Fruit fly (Drosophila melanogaster) whole organism: Measurements from ENCODE around the gene obst-F.

Experiments used
- CG8478 ChIP-seq: fragments of >200 bp; optimal IDR thresholded peaks from 2 replicates; lab custom pipeline; 2018; ENCODE audit warnings: inconsistent platforms
- Dll ChIP-seq: fragments of >200 bp; optimal IDR thresholded peaks from 2 replicates; lab custom pipeline; 2017
- EcR ChIP-seq, 2 experiments: fragments of >200 bp; optimal IDR thresholded peaks; 2 replicates each; lab custom pipeline; 2017; ENCODE audit warnings: missing biosample characterization in 2 of 2, missing genetic modification characterization in 2 of 2, missing genetic modification reagents in 2 of 2
- pan ChIP-seq: fragments of >200 bp; optimal IDR thresholded peaks from 2 replicates; lab custom pipeline; 2017
- psq ChIP-seq: fragments of >200 bp; optimal IDR thresholded peaks from 2 replicates; lab custom pipeline; 2017
- usp ChIP-seq: fragments of >200 bp; optimal IDR thresholded peaks from 2 replicates; lab custom pipeline; 2017; ENCODE audit warnings: missing biosample characterization, missing genetic modification characterization, mixed read lengths

The obst-F gene

DNA sequence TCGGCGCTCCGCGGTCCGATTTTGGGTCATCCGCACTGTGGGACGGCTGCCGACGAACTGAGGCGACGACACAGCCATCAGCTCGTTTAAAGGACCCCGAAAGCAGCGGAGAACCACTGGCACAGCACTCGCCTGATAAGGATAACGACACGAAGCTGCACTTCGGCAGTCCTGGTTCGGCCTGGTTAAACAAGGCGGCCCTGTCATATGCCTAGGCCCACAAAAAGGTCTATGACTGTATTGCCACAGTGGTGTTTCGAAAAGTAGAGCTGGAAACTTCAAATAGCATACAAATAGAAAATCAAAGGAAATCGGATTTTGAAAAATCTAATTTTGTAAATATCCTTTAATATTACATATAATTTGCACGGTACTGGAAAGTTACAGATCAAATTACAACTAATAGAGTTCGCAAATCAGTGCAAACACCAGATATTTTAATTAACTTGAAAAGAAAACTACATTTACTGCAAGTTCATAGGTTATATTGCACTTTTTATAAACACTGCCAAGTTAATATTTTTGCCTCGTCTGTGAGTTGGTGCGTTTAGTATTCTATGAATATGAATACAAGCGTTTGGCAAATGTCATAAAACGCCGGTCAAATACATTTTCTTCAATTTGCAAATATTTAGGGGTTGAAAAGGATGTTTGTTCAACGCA lies 16.1 kb downstream of the obst-F start:
- TF ChIP-seq pan (lab: Kevin White, UChicago) (no peak), Dll (lab: Kevin White, UChicago) (no peak), usp (GFP tag; lab: Kevin White, UChicago) (no peak), psq (lab: Kevin White, UChicago) (no peak), CG8478 (lab: Kevin White, UChicago) (no peak), EcR (GFP tag; optimal IDR thresholded peaks at IDR 0.05; lab: Kevin White, UChicago) (no peak)

DNA sequence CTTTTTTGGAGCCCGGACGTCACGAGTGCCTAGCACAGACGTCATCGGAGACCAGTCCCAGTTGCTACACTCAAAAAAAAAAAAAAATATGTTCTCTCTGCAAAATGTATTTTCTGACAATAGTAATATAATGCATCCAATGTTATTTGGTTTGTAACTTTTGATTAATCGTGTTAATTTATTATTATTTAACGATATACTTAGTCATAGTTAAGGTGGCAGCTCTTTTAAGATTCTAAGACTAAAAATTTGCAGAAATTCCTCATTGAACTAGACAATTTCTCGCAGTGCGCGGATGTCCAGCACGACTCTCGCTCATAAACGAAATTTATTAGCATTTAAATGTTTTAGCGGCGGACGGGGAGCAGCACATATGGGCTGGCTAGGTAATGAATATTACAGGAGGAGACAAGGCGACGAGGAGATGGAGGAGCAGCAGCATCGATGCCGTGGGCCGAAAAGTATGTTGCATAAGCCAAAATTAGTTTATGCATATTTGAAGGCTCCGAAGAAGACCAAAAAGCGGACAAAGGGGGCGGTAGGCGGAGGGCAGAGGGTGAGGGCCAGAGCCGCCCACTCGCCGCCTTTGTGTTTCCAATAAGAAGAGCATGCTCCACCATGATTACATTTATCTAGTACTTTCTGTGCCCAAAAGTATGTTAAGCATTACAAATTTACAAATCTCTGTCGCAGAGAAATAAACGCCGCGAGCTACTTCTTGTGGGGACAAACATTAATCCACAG lies 17.9 kb downstream of the obst-F start:
- no peak for TF ChIP-seq pan (lab: Kevin White, UChicago)
- TF ChIP-seq CG8478 (lab: Kevin White, UChicago): no peak
- TF ChIP-seq usp (GFP tag; lab: Kevin White, UChicago): no peak
- TF ChIP-seq EcR (GFP tag; optimal IDR thresholded peaks at IDR 0.05; lab: Kevin White, UChicago): no peak
- no peak for TF ChIP-seq psq (lab: Kevin White, UChicago)
- no peak for TF ChIP-seq Dll (lab: Kevin White, UChicago)

DNA sequence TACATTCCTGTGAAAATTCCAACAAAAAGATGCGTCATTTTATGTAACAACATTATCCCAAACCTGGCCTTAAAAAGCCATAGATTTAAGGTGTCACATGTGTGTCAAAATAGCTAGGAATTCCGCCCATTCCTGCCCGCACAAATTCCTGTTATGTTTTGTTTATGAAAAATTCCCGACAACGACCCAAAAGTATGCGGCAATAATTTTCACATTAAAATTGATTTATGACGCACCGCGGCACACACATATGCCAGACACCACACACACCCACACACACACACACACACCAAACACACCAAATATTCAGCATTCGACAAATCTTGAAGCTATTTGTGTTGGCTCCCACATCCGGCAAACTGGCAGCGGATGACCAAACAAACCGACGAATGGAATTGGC lies 18.6 kb downstream of the obst-F start:
- TF ChIP-seq usp (GFP tag; lab: Kevin White, UChicago) (no peak), pan (lab: Kevin White, UChicago) (no peak), EcR (GFP tag; optimal IDR thresholded peaks at IDR 0.05; lab: Kevin White, UChicago) (no peak), psq (lab: Kevin White, UChicago) (no peak), Dll (lab: Kevin White, UChicago) (no peak), CG8478 (lab: Kevin White, UChicago) (no peak)

DNA sequence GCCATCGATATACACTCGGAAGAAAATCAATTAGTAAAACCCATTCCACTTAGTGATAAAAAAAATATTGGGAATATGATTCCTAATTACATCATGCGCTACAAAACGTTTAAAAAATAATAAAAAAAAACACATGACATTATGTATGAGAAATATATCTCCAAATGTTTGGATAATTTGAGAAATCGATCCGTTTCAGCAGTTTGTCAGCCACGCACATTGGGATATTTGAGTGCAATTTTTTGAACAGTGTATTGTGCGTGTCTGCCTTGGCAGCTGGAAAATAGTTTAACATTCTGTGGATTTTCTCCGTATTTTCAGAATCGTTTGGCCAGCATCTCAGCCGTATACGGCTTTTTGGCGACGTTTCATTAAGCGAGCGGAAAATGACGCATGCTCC lies 23.3 kb downstream of the obst-F start:
- TF ChIP-seq Dll (lab: Kevin White, UChicago) (no peak), usp (GFP tag; lab: Kevin White, UChicago) (no peak), EcR (GFP tag; optimal IDR thresholded peaks at IDR 0.05; lab: Kevin White, UChicago) (no peak), pan (lab: Kevin White, UChicago) (no peak), CG8478 (lab: Kevin White, UChicago) (no peak), psq (lab: Kevin White, UChicago) (no peak)

DNA sequence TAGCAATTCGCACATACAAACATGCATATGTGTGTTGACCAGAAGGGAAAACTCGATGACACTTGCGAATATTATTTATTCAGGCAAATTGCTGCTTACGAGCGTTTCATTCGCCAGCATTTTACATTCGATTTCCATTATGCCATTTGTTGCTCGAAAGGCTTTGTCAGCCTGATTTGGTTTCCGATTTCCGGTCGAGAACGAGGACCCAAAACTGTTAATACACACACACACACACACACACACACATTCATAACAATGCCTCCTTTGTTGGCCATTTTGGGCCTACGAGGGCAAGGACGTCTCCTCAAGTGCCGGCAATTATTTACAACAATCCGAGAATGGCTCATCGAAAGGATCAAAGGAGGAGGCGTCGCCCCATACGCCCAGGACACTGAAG lies 23.7 kb downstream of the obst-F start:
- TF ChIP-seq pan (lab: Kevin White, UChicago): no peak
- TF ChIP-seq psq (lab: Kevin White, UChicago): no peak
- no peak for TF ChIP-seq usp (GFP tag; lab: Kevin White, UChicago)
- no peak for TF ChIP-seq EcR (GFP tag; optimal IDR thresholded peaks at IDR 0.05; lab: Kevin White, UChicago)
- no peak for TF ChIP-seq Dll (lab: Kevin White, UChicago)
- no peak for TF ChIP-seq CG8478 (lab: Kevin White, UChicago)

DNA sequence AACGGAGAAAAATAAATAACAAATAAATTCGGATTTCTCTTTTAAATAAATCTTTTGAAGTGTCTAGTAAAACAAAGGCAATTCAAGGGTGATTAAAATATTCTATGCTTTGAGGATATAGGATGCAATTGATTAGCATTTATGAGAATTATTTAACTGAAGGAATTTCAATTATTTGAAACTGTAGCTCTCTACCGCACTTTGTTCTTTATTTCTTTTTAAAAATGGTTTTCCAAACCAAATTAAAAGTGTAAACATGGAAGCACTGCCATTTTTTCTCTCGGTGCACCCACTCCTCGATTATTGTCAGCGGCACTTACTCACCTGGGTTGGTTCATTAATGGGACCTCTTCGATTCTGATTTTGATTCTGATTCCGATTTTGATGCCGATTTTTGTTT lies 33.3 kb downstream of the obst-F start:
- TF ChIP-seq EcR (GFP tag; optimal IDR thresholded peaks at IDR 0.05; lab: Kevin White, UChicago): no peak
- TF ChIP-seq usp (GFP tag; lab: Kevin White, UChicago): no peak
- no peak for TF ChIP-seq CG8478 (lab: Kevin White, UChicago)
- no peak for TF ChIP-seq psq (lab: Kevin White, UChicago)
- TF ChIP-seq pan (lab: Kevin White, UChicago): no peak
- no peak for TF ChIP-seq Dll (lab: Kevin White, UChicago)
